Fruit fly (Drosophila melanogaster) whole organism, prepupa: Measurements from ENCODE around the gene NT1.
A peak's percentile ranks its signal among the peaks of the same experiment; 100 is the strongest.

Source experiments
- CG10669 ChIP-seq: fragments of 200-800 bp; sonication (Bioruptor generic); optimal IDR thresholded peaks from 3 replicates; lab custom pipeline; 2018; ENCODE audit warnings: missing biosample characterization, mild to moderate bottlenecking, missing genetic modification characterization, moderate library complexity
- CG11294 ChIP-seq: fragments of 200-800 bp; sonication (Bioruptor generic); IDR thresholded peaks from 2 replicates; pipeline ENCODE4 v1.3.6; 2022; ENCODE audit warnings: missing biosample characterization, missing genetic modification characterization
- CG6808 ChIP-seq: fragments of 200-800 bp; sonication (Bioruptor generic); optimal IDR thresholded peaks from 3 replicates; lab custom pipeline; 2017; ENCODE audit warnings: missing biosample characterization, missing genetic modification characterization, mild to moderate bottlenecking, moderate library complexity, missing genetic modification reagents
- Eip75B ChIP-seq: fragments of 200-800 bp; sonication (Bioruptor generic); optimal IDR thresholded peaks from 3 replicates; lab custom pipeline; 2016; ENCODE audit warnings: missing biosample characterization, missing genetic modification characterization
- Eip78C ChIP-seq: fragments of 200-800 bp; sonication (Bioruptor generic); peaks from one replicate; lab custom pipeline; 2016; ENCODE audit warnings: missing biosample characterization, missing genetic modification characterization
- Hr38 ChIP-seq: sonication (Bioruptor generic); optimal IDR thresholded peaks from 2 replicates; lab custom pipeline; 2016; ENCODE audit warnings: missing biosample characterization, missing genetic modification characterization
- Hr39 ChIP-seq: fragments of 200-800 bp; sonication (Bioruptor generic); optimal IDR thresholded peaks from 2 replicates; lab custom pipeline; 2016; ENCODE audit warnings: missing biosample characterization, missing genetic modification characterization
- Hr4 ChIP-seq: fragments of 200-800 bp; sonication (Bioruptor generic); optimal IDR thresholded peaks from 3 replicates; lab custom pipeline; 2016; ENCODE audit warnings: missing biosample characterization, missing genetic modification characterization
- Lpt ChIP-seq: fragments of 200-800 bp; sonication (Bioruptor generic); optimal IDR thresholded peaks from 3 replicates; lab custom pipeline; 2016; ENCODE audit warnings: missing biosample characterization, missing genetic modification characterization
- Sox14 ChIP-seq: fragments of 200-800 bp; sonication (Bioruptor generic); optimal IDR thresholded peaks from 3 replicates; lab custom pipeline; 2016; ENCODE audit warnings: missing biosample characterization, missing genetic modification characterization
- cyc ChIP-seq: fragments of 200-800 bp; sonication (Bioruptor generic); optimal IDR thresholded peaks from 3 replicates; lab custom pipeline; 2016; ENCODE audit warnings: missing biosample characterization, missing genetic modification characterization
- dac ChIP-seq: fragments of 200-800 bp; sonication (Bioruptor generic); optimal IDR thresholded peaks from 2 replicates; lab custom pipeline; 2017; ENCODE audit warnings: missing biosample characterization, mild to moderate bottlenecking, missing genetic modification characterization
- fd59A ChIP-seq: fragments of 200-800 bp; sonication (Bioruptor generic); optimal IDR thresholded peaks from 2 replicates; lab custom pipeline; 2017; ENCODE audit warnings: missing biosample characterization, mild to moderate bottlenecking, missing genetic modification characterization, missing genetic modification reagents
- fd85E ChIP-seq: fragments of 200-800 bp; sonication (Bioruptor generic); optimal IDR thresholded peaks from 3 replicates; lab custom pipeline; 2016; ENCODE audit warnings: missing biosample characterization, missing genetic modification characterization

DNA sequence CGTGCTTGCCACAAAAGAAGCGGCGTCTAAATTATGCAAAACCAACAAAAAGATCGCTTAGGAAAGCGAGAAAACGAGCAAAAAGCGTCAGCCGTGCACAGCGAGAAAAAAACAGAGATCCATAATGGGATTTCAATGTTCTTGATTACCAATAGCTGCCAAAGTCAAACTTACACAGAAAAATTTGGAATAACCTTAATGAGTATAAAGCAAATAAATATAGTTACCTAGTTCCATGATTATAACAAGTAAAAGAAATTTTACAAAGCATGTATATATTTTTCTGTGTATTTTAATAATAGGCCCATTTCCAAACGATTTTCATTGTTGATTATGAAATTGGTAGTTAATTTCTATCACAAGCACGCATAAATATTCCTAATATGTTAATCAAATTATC is 25.7 kb upstream of the NT1 start:
- TF ChIP-seq Eip75B (GFP tag; lab: Kevin White, UChicago) (no peak), fd59A (GFP tag; lab: Kevin White, UChicago) (no peak), Eip78C (peak; percentile 37), Lpt (no peak), dac (GFP tag; lab: Kevin White, UChicago) (no peak), CG11294 (GFP tag; lab: Robert Waterston, UW) (no peak), Hr38 (GFP tag; lab: Kevin White, UChicago) (no peak), fd85E (GFP tag; lab: Kevin White, UChicago) (no peak), cyc (GFP tag; lab: Kevin White, UChicago) (no peak), Hr39 (GFP tag; lab: Kevin White, UChicago) (no peak), CG6808 (GFP tag; lab: Kevin White, UChicago) (no peak), Hr4 (GFP tag; lab: Kevin White, UChicago) (no peak), CG10669 (GFP tag; lab: Kevin White, UChicago) (no peak), Sox14 (GFP tag; lab: Kevin White, UChicago) (no peak)
